Worm (Caenorhabditis elegans) whole organism, midembryonic: Measurements from ENCODE around the gene F47C12.6.

Source experiments
- T22C8.4 ChIP-seq: fragments of 200-800 bp; sonication (Bioruptor generic); IDR thresholded peaks from 2 replicates; pipeline ENCODE4 v1.3.6; 2022; ENCODE audit warnings: missing genetic modification characterization, missing compliant biosample characterization
- flt-1 ChIP-seq: fragments of 200-800 bp; sonication (Bioruptor generic); IDR thresholded peaks from 2 replicates; pipeline ENCODE4 v1.3.6; 2022; ENCODE audit warnings: missing genetic modification characterization, missing compliant biosample characterization
- klf-2 ChIP-seq: fragments of 200-800 bp; sonication (Bioruptor generic); conservative IDR thresholded peaks from 2 replicates; pipeline ENCODE4 v1.3.6; 2022; ENCODE audit warnings: missing genetic modification reagents, missing genetic modification characterization, missing compliant biosample characterization
- tab-1 ChIP-seq: fragments of 200-800 bp; sonication (Bioruptor generic); IDR thresholded peaks from 2 replicates; pipeline ENCODE4 v1.3.6; 2022; ENCODE audit warnings: missing genetic modification characterization, missing compliant biosample characterization

ce11 chrIV:4015660-4016059 lies 22.5 kb upstream of the F47C12.6 start:
- TF ChIP-seq T22C8.4, result no peak
- no peak for TF ChIP-seq flt-1 (GFP tag; lab: Robert Waterston, UW)
- TF ChIP-seq tab-1, result no peak
- TF ChIP-seq klf-2 (GFP tag; lab: Robert Waterston, UW), result no peak
